Fruit fly (Drosophila melanogaster) whole organism, embryonic: ENCODE data around the gene bwa.

Experiments used
- Ada2b ChIP-seq: fragments of 200-800 bp; sonication (Bioruptor generic); IDR thresholded peaks from 2 replicates; pipeline ENCODE4 v1.3.6; 2022; ENCODE audit warnings: missing biosample characterization, missing genetic modification characterization
- Aef1 ChIP-seq: fragments of 200-800 bp; sonication (Bioruptor generic); IDR thresholded peaks from 3 replicates; pipeline ENCODE4 v1.3.6; 2022; ENCODE audit warnings: missing biosample characterization, missing genetic modification characterization
- Asciz ChIP-seq: fragments of 200-800 bp; sonication (Bioruptor generic); optimal IDR thresholded peaks from 2 replicates; lab custom pipeline; 2017; ENCODE audit warnings: missing biosample characterization, mild to moderate bottlenecking, missing genetic modification characterization, missing genetic modification reagents
- CG10274 ChIP-seq: fragments of 200-800 bp; sonication (Bioruptor generic); optimal IDR thresholded peaks from 3 replicates; lab custom pipeline; 2017; ENCODE audit warnings: missing biosample characterization, mild to moderate bottlenecking, missing genetic modification characterization
- CG11093 ChIP-seq: fragments of 200-800 bp; sonication (Bioruptor generic); IDR thresholded peaks from 3 replicates; pipeline ENCODE4 v1.3.6; 2022; ENCODE audit warnings: missing biosample characterization, missing genetic modification characterization
- CG11398 ChIP-seq: fragments of 200-800 bp; sonication (Bioruptor generic); optimal IDR thresholded peaks from 2 replicates; lab custom pipeline; 2016; ENCODE audit warnings: missing biosample characterization, missing genetic modification characterization
- CG12219 ChIP-seq: fragments of 200-800 bp; sonication (Bioruptor generic); optimal IDR thresholded peaks from 3 replicates; lab custom pipeline; 2018; ENCODE audit warnings: missing biosample characterization, mild to moderate bottlenecking, missing genetic modification characterization
- CG13775 ChIP-seq: fragments of 200-800 bp; sonication (Bioruptor generic); optimal IDR thresholded peaks from 3 replicates; lab custom pipeline; 2017; ENCODE audit warnings: missing biosample characterization, mild to moderate bottlenecking, missing genetic modification characterization
- CG13894 ChIP-seq: fragments of 200-800 bp; sonication (Bioruptor generic); optimal IDR thresholded peaks from 3 replicates; lab custom pipeline; 2018; ENCODE audit warnings: missing biosample characterization, mild to moderate bottlenecking, missing genetic modification characterization, moderate library complexity
- CG14860 ChIP-seq: fragments of 200-800 bp; sonication (Bioruptor generic); IDR thresholded peaks from 3 replicates; pipeline ENCODE4 v1.3.6; 2022; ENCODE audit warnings: missing biosample characterization, missing genetic modification characterization; ENCODE audit not compliant: partially characterized antibody
- CG15514 ChIP-seq: fragments of 200-800 bp; sonication (Bioruptor generic); optimal IDR thresholded peaks from 3 replicates; lab custom pipeline; 2017; ENCODE audit warnings: missing biosample characterization, missing genetic modification characterization, mild to moderate bottlenecking, moderate library complexity, missing genetic modification reagents
- CG18764 ChIP-seq: fragments of 200-800 bp; sonication (Bioruptor generic); optimal IDR thresholded peaks from 3 replicates; lab custom pipeline; 2016; ENCODE audit warnings: missing biosample characterization, missing genetic modification characterization
- CG2678 ChIP-seq: fragments of 200-800 bp; sonication (Bioruptor generic); optimal IDR thresholded peaks from 3 replicates; lab custom pipeline; 2019; ENCODE audit warnings: missing biosample characterization, mild to moderate bottlenecking, missing genetic modification characterization, moderate library complexity
- CG3163 ChIP-seq: fragments of 200-800 bp; sonication (Bioruptor generic); optimal IDR thresholded peaks from 3 replicates; lab custom pipeline; 2016; ENCODE audit warnings: missing biosample characterization, missing genetic modification characterization
- CG4282 ChIP-seq: fragments of 200-800 bp; sonication (Bioruptor generic); optimal IDR thresholded peaks from 2 replicates; lab custom pipeline; 2016; ENCODE audit warnings: missing biosample characterization, missing genetic modification characterization
- CG43689 ChIP-seq: fragments of 200-800 bp; sonication (Bioruptor generic); IDR thresholded peaks from 2 replicates; pipeline ENCODE4 v1.3.6; 2022; ENCODE audit warnings: missing biosample characterization, missing genetic modification characterization
- CG9797 ChIP-seq: fragments of 200-800 bp; sonication (Bioruptor generic); optimal IDR thresholded peaks from 3 replicates; lab custom pipeline; 2018; ENCODE audit warnings: missing biosample characterization, mild to moderate bottlenecking, missing genetic modification characterization
- CG9876 ChIP-seq: fragments of 200-800 bp; sonication (Bioruptor generic); optimal IDR thresholded peaks from 2 replicates; lab custom pipeline; 2016; ENCODE audit warnings: missing biosample characterization, missing genetic modification characterization
- CrebB ChIP-seq: fragments of 200-800 bp; sonication (Bioruptor generic); optimal IDR thresholded peaks from 3 replicates; lab custom pipeline; 2018; ENCODE audit warnings: missing biosample characterization, mild to moderate bottlenecking, missing genetic modification characterization
- Dad ChIP-seq: fragments of 200-800 bp; sonication (Bioruptor generic); optimal IDR thresholded peaks from 3 replicates; lab custom pipeline; 2016; ENCODE audit warnings: missing biosample characterization, missing genetic modification characterization
- Dfd ChIP-seq, 2 experiments: fragments of >200 bp; optimal IDR thresholded peaks; 2 replicates each; lab custom pipeline; 2017; ENCODE audit warnings: missing biosample characterization in 2 of 2, missing genetic modification characterization in 2 of 2
- Dll ChIP-seq: fragments of 200-800 bp; sonication (Bioruptor generic); IDR thresholded peaks from 4 replicates; pipeline ENCODE4 v1.3.6; 2022; ENCODE audit warnings: missing biosample characterization, missing genetic modification characterization; ENCODE audit not compliant: partially characterized antibody
- Fer2 ChIP-seq: fragments of 200-800 bp; sonication (Bioruptor generic); optimal IDR thresholded peaks from 2 replicates; lab custom pipeline; 2018; ENCODE audit warnings: missing biosample characterization, mild to moderate bottlenecking, missing genetic modification characterization, moderate library complexity
- Fer3 ChIP-seq: fragments of 200-800 bp; sonication (Bioruptor generic); optimal IDR thresholded peaks from 2 replicates; lab custom pipeline; 2018; ENCODE audit warnings: missing biosample characterization, mild to moderate bottlenecking, missing genetic modification characterization, moderate library complexity
- Mes4 ChIP-seq: fragments of 200-800 bp; sonication (Bioruptor generic); optimal IDR thresholded peaks from 2 replicates; lab custom pipeline; 2016; ENCODE audit warnings: missing biosample characterization, missing genetic modification characterization
- Oaz ChIP-seq: fragments of 200-800 bp; sonication (Bioruptor generic); IDR thresholded peaks from 2 replicates; pipeline ENCODE4 v1.3.6; 2022; ENCODE audit warnings: missing biosample characterization, missing genetic modification characterization
- amos ChIP-seq: fragments of 200-800 bp; sonication (Bioruptor generic); IDR thresholded peaks from 2 replicates; pipeline ENCODE4 v1.3.6; 2022; ENCODE audit warnings: missing biosample characterization, missing genetic modification characterization; ENCODE audit not compliant: partially characterized antibody
- ap ChIP-seq: fragments of 200-800 bp; sonication (Bioruptor generic); IDR thresholded peaks from 2 replicates; pipeline ENCODE4 v1.3.6; 2022; ENCODE audit warnings: missing biosample characterization, missing genetic modification characterization
- az2 ChIP-seq: fragments of 200-800 bp; sonication (Bioruptor generic); optimal IDR thresholded peaks from 3 replicates; lab custom pipeline; 2016; ENCODE audit warnings: missing biosample characterization, missing genetic modification characterization
- bigmax ChIP-seq: fragments of 200-800 bp; sonication (Bioruptor generic); optimal IDR thresholded peaks from 2 replicates; lab custom pipeline; 2018; ENCODE audit warnings: missing biosample characterization, mild to moderate bottlenecking, missing genetic modification characterization
- cg ChIP-seq: fragments of 200-800 bp; sonication (Bioruptor generic); optimal IDR thresholded peaks from 3 replicates; lab custom pipeline; 2019; ENCODE audit warnings: missing biosample characterization, mild to moderate bottlenecking, missing genetic modification characterization, moderate library complexity
- chn ChIP-seq: fragments of 200-800 bp; sonication (Bioruptor generic); optimal IDR thresholded peaks from 2 replicates; lab custom pipeline; 2016; ENCODE audit warnings: missing biosample characterization, missing genetic modification characterization
- disco-r ChIP-seq: fragments of 200-800 bp; sonication (Bioruptor generic); optimal IDR thresholded peaks from 2 replicates; lab custom pipeline; 2016; ENCODE audit warnings: missing biosample characterization, missing genetic modification characterization
- ewg ChIP-seq: fragments of 200-800 bp; sonication (Bioruptor generic); optimal IDR thresholded peaks from 3 replicates; lab custom pipeline; 2017; ENCODE audit warnings: mild to moderate bottlenecking, missing biosample characterization, missing genetic modification reagents, missing genetic modification characterization
- fd96Cb ChIP-seq: fragments of 200-800 bp; sonication (Bioruptor generic); optimal IDR thresholded peaks from 2 replicates; lab custom pipeline; 2018; ENCODE audit warnings: missing biosample characterization, mild to moderate bottlenecking, missing genetic modification characterization, moderate library complexity
- grau ChIP-seq: fragments of 200-800 bp; optimal IDR thresholded peaks from 3 replicates; lab custom pipeline; 2019; ENCODE audit warnings: missing biosample characterization, mild to moderate bottlenecking, missing genetic modification characterization, moderate library complexity
- gro ChIP-seq: fragments of 200-800 bp; sonication (Bioruptor generic); optimal IDR thresholded peaks from 2 replicates; lab custom pipeline; 2016; ENCODE audit warnings: missing biosample characterization, missing genetic modification characterization
- gsb ChIP-seq: fragments of 200-800 bp; sonication (Bioruptor generic); IDR thresholded peaks from 2 replicates; pipeline ENCODE4 v1.3.6; 2022; ENCODE audit warnings: missing biosample characterization, missing genetic modification characterization
- lab ChIP-seq: fragments of 200-800 bp; sonication (Bioruptor generic); optimal IDR thresholded peaks from 3 replicates; lab custom pipeline; 2017; ENCODE audit warnings: missing biosample characterization, missing genetic modification characterization, mild to moderate bottlenecking, moderate library complexity, missing genetic modification reagents
- lmd ChIP-seq: fragments of 200-800 bp; sonication (Bioruptor generic); IDR thresholded peaks from 2 replicates; pipeline ENCODE4 v1.3.6; 2022; ENCODE audit warnings: missing biosample characterization, missing genetic modification characterization
- maf-S ChIP-seq: fragments of 200-800 bp; sonication (Bioruptor generic); optimal IDR thresholded peaks from 2 replicates; lab custom pipeline; 2016; ENCODE audit warnings: missing biosample characterization, missing genetic modification characterization
- nerfin-2 ChIP-seq: fragments of 200-800 bp; sonication (Bioruptor generic); IDR thresholded peaks from 2 replicates; pipeline ENCODE4 v1.3.6; 2022; ENCODE audit warnings: missing biosample characterization, missing genetic modification characterization; ENCODE audit not compliant: partially characterized antibody
- nmo ChIP-seq: fragments of 200-800 bp; sonication (Bioruptor generic); optimal IDR thresholded peaks from 2 replicates; lab custom pipeline; 2018; ENCODE audit warnings: missing biosample characterization, mild to moderate bottlenecking, missing genetic modification characterization, moderate library complexity
- ranshi ChIP-seq: fragments of 200-800 bp; sonication (Bioruptor generic); IDR thresholded peaks from 2 replicates; pipeline ENCODE4 v1.3.6; 2022; ENCODE audit warnings: missing biosample characterization, missing genetic modification characterization
- rib ChIP-seq: fragments of 200-800 bp; sonication (Bioruptor generic); IDR thresholded peaks from 2 replicates; pipeline ENCODE4 v1.3.6; 2022; ENCODE audit warnings: missing biosample characterization, missing genetic modification characterization
- row ChIP-seq: fragments of 200-800 bp; sonication (Bioruptor generic); IDR thresholded peaks from 3 replicates; pipeline ENCODE4 v1.3.6; 2022; ENCODE audit warnings: missing biosample characterization, missing genetic modification characterization
- sima ChIP-seq: fragments of 200-800 bp; sonication (Bioruptor generic); optimal IDR thresholded peaks from 2 replicates; lab custom pipeline; 2016; ENCODE audit warnings: missing biosample characterization, missing genetic modification characterization
- stc ChIP-seq: fragments of 200-800 bp; sonication (Bioruptor generic); IDR thresholded peaks from 2 replicates; pipeline ENCODE4 v1.3.6; 2022; ENCODE audit warnings: missing biosample characterization, missing genetic modification characterization
- tx ChIP-seq: fragments of 200-800 bp; sonication (Bioruptor generic); optimal IDR thresholded peaks from 2 replicates; lab custom pipeline; 2016; ENCODE audit warnings: missing biosample characterization, missing genetic modification characterization
- vvl ChIP-seq: fragments of 200-800 bp; sonication (Bioruptor generic); IDR thresholded peaks from 2 replicates; pipeline ENCODE4 v1.3.6; 2022; ENCODE audit warnings: missing biosample characterization, missing genetic modification characterization

Gene bwa

DNA sequence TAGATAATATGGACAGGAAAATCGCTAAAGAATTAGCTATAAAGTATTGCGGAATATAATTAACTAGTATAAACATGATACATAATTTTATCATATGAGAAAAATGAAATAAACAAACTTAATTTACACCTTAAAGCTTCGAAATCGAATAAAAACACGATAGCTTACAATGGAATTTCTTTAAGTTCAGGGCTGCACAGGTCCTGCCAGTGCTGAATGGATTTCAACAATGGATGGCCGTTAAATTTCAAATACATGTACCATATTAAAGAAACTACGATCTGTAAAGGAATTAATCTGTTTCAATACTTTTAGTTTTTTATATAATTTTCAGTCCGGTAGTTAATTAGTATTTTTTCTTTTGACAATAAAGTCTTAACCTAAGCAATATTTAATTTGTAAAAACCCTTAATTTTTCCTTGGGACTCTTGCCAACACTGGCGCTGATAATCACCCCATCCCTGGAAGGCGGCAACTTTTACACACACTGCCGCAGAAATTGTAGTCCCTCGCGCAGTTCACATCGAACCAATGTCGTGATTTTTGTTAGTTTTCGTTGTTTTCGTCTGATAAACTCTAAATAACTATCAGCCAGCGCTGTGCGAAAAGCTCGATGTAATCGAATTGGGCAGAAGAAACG lies 5.1 kb upstream of the bwa start, which contains the start of the genes barr and lok (continued):
- TF ChIP-seq CG13894 (tag; lab: Kevin White, UChicago) (no peak), amos (GFP tag; lab: Robert Waterston, UW) (peak; percentile 19; the same call in 1 of the 2 replicates), Mes4 (GFP tag; lab: Kevin White, UChicago) (no peak), tx (GFP tag; lab: Kevin White, UChicago) (peak; percentile 36), CG12219 (no peak), az2 (GFP tag; lab: Kevin White, UChicago) (peak; percentile 59), Oaz (GFP tag; lab: Robert Waterston, UW) (no peak), Dll (no peak), CrebB (no peak), row (peak; percentile 83), chn (GFP tag; lab: Kevin White, UChicago) (peak; percentile 46), CG9876 (GFP tag; lab: Kevin White, UChicago) (peak; percentile 5), Fer2 (tag; lab: Kevin White, UChicago) (peak; percentile 21), nerfin-2 (GFP tag; lab: Robert Waterston, UW) (no peak), ap (GFP tag; lab: Robert Waterston, UW) (no peak), sima (GFP tag; lab: Kevin White, UChicago) (no peak), Fer3 (tag; lab: Kevin White, UChicago) (peak; percentile 22), CG2678 (no peak), rib (GFP tag; lab: Robert Waterston, UW) (no peak), ranshi (GFP tag; lab: Robert Waterston, UW) (no peak), grau (tag; lab: Kevin White, UChicago) (peak; percentile 60), lab (no peak), fd96Cb (tag; lab: Kevin White, UChicago) (peak; percentile 19), CG43689 (GFP tag; lab: Robert Waterston, UW) (no peak), stc (GFP tag; lab: Robert Waterston, UW) (no peak), CG10274 (GFP tag; lab: Kevin White, UChicago) (no peak), Asciz (no peak), CG13775 (GFP tag; lab: Kevin White, UChicago) (peak; percentile 71), CG11093 (GFP tag; lab: Robert Waterston, UW) (peak; percentile 54; the same call in 2 of the 3 replicates), lmd (GFP tag; lab: Robert Waterston, UW) (peak; percentile 46), Ada2b (GFP tag; lab: Robert Waterston, UW) (0 out of 2 replicates have a peak, but pooled peaks have one; percentile 25), ewg (peak; percentile 53), CG9797 (GFP tag; lab: Kevin White, UChicago) (no peak), CG14860 (no peak), CG18764 (GFP tag; lab: Kevin White, UChicago) (no peak), CG15514 (GFP tag; lab: Kevin White, UChicago) (peak; percentile 16), disco-r (GFP tag; lab: Kevin White, UChicago) (no peak), Dfd (GFP tag; optimal IDR thresholded peaks at IDR 0.05; lab: Kevin White, UChicago) (peak in 1 of 2 experiments; percentile 86), gro (GFP tag; lab: Kevin White, UChicago) (peak; percentile 6), bigmax (GFP tag; lab: Kevin White, UChicago) (no peak), maf-S (GFP tag; lab: Kevin White, UChicago) (no peak), CG11398 (GFP tag; lab: Kevin White, UChicago) (no peak), CG3163 (GFP tag; lab: Kevin White, UChicago) (peak; percentile 13), CG4282 (GFP tag; lab: Kevin White, UChicago) (no peak), gsb (no peak), vvl (GFP tag; lab: Robert Waterston, UW) (0 out of 2 replicates have a peak, but pooled peaks have one; percentile 23), nmo (peak; percentile 76), cg (GFP tag; lab: Kevin White, UChicago) (peak; percentile 65), Dad (GFP tag; lab: Kevin White, UChicago) (no peak), Aef1 (peak; percentile 51)
